Worm (Caenorhabditis elegans): ENCODE data around the gene F44G4.3.

The F44G4.3 gene

ce11 chrII:9019704-9020103 is 22.2 kb upstream of the F44G4.3 start, which contains the start of gene dep-1:
TSS of gene dep-1 (minus strand) at chrII:9019798.
- TF ChIP-seq dpff-1 (tag; optimal IDR thresholded peaks at IDR 0.05) (no peak), tlf-1 (GFP tag; optimal IDR thresholded peaks at IDR 0.05) (no peak), nfya-1 (tag; optimal IDR thresholded peaks at IDR 0.05; ENCODE audit: borderline replicate concordance, insufficient read depth) (no peak), K12H6.12 (tag; optimal IDR thresholded peaks at IDR 0.05) (no peak), ztf-3 (GFP tag; optimal IDR thresholded peaks at IDR 0.05) (no peak), T07F8.4 (tag; optimal IDR thresholded peaks at IDR 0.05) (no peak), F37B4.10 (GFP tag; IDR thresholded peaks at IDR 0.05) (no peak)

ce11 chrII:9017628-9018027 is 20.2 kb upstream of the F44G4.3 start:
- TF ChIP-seq attf-3 (GFP tag; conservative IDR thresholded peaks at IDR 0.05) (no peak), efl-1 (GFP tag; optimal IDR thresholded peaks at IDR 0.05) (no peak), B0261.1 (tag; optimal IDR thresholded peaks at IDR 0.05) (no peak), Y67H2A.10 (GFP tag; conservative IDR thresholded peaks at IDR 0.05) (no peak), atf-7 (tag; optimal IDR thresholded peaks at IDR 0.05) (no peak)

DNA sequence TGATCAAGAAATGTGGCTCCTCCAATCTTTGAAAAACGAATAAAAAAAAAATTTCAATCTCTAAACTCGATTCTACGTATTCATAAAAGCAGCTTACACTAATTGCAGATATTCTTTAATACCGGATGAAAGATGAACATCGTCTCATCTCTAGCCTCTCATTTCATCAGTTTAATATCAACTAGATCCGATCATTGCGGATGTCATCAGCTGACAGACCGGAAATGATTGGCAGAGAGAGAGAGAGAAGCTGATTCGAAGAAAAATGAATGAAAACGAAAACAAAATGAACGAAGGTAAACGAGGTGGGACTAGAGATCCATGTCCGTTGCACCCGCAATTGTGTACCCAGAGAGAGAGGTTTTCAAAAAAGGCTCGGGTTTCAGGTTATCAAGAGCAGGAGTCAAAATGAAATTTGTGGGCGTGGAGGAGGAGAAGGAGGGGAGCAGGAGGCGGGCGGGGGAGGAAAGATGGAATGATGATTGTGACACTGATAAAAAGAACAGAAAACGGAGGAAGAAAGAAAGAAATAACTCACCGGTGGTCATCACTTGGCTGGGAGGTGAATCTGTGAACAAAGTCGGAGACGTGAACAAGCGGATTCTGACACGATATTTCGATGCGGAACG is 17.5 kb upstream of the F44G4.3 start:
- no peak for TF ChIP-seq him-1 (tag; optimal IDR thresholded peaks at IDR 0.05)
- 0 out of 2 replicates have a peak, but pooled peaks have one; percentile 9 for TF ChIP-seq dox-1 (GFP tag; IDR thresholded peaks at IDR 0.05)
- no peak for TF ChIP-seq C17E4.6 (GFP tag; IDR thresholded peaks at IDR 0.05)
- TF ChIP-seq attf-5 (GFP tag; optimal IDR thresholded peaks at IDR 0.05), result no peak
- TF ChIP-seq unc-62 (GFP tag; optimal IDR thresholded peaks at IDR 0.05), result no peak

- TF ChIP-seq Y53G8AR.9 (GFP tag; conservative IDR thresholded peaks at IDR 0.05), result no peak
- no peak for TF ChIP-seq unc-130 (GFP tag; optimal IDR thresholded peaks at IDR 0.05)
- TF ChIP-seq hrde-1 (tag; optimal IDR thresholded peaks at IDR 0.05; ENCODE audit: borderline replicate concordance), result no peak
- TF ChIP-seq tlf-1 (GFP tag; optimal IDR thresholded peaks at IDR 0.05), result no peak
- no peak for TF ChIP-seq nhr-90 (tag; optimal IDR thresholded peaks at IDR 0.05)
- TF ChIP-seq sdz-38 (tag; optimal IDR thresholded peaks at IDR 0.05), result no peak
- TF ChIP-seq ztf-3 (GFP tag; optimal IDR thresholded peaks at IDR 0.05), result no peak
- TF ChIP-seq hmg-20 (GFP tag; IDR thresholded peaks at IDR 0.05), result no peak
- no peak for TF ChIP-seq snpc-1.3 (tag; optimal IDR thresholded peaks at IDR 0.05; ENCODE audit: insufficient read depth)
- no peak for TF ChIP-seq C17E4.6 (GFP tag; IDR thresholded peaks at IDR 0.05)
- TF ChIP-seq F22D6.2 (tag; optimal IDR thresholded peaks at IDR 0.05), result no peak
- no peak for TF ChIP-seq ztf-18 (tag; optimal IDR thresholded peaks at IDR 0.05)
- no peak for TF ChIP-seq ceh-100 (GFP tag; IDR thresholded peaks at IDR 0.05)
- TF ChIP-seq ztf-28 (GFP tag; IDR thresholded peaks at IDR 0.05), result no peak
- no peak for TF ChIP-seq nhr-120 (GFP tag; IDR thresholded peaks at IDR 0.05)
- no peak for TF ChIP-seq ceh-58 (GFP tag; IDR thresholded peaks at IDR 0.05)
- no peak for TF ChIP-seq snpc-4 (GFP tag; optimal IDR thresholded peaks at IDR 0.05)
- TF ChIP-seq snpc-4 (tag; optimal IDR thresholded peaks at IDR 0.05), result no peak
Measured at ce11 chrII:9014188-9014587, 16.7 kb upstream of the F44G4.3 start.

- TF ChIP-seq ztf-26 (tag; optimal IDR thresholded peaks at IDR 0.05) (no peak), B0019.2 (GFP tag; conservative IDR thresholded peaks at IDR 0.05) (no peak), zfh-2 (GFP tag; conservative IDR thresholded peaks at IDR 0.05) (peak; percentile 93), madf-10 (tag; optimal IDR thresholded peaks at IDR 0.05) (no peak), ztf-18 (tag; optimal IDR thresholded peaks at IDR 0.05) (no peak), rpc-1 (optimal IDR thresholded peaks at IDR 0.05) (no peak), rpc-1 (tag; optimal IDR thresholded peaks at IDR 0.05) (no peak), hlh-26 (GFP tag; conservative IDR thresholded peaks at IDR 0.05) (no peak), ztf-6 (GFP tag; IDR thresholded peaks at IDR 0.05) (0 out of 2 replicates have a peak, but pooled peaks have one; percentile 4), zim-3 (tag; optimal IDR thresholded peaks at IDR 0.05) (no peak), mcd-1 (GFP tag; IDR thresholded peaks at IDR 0.05) (0 out of 2 replicates have a peak, but pooled peaks have one; percentile 40), Y95B8A.8 (GFP tag; IDR thresholded peaks at IDR 0.05) (no peak), egrh-3 (GFP tag; IDR thresholded peaks at IDR 0.05) (peak; percentile 38; the same call in 1 of the 2 replicates), Y67H2A.10 (GFP tag; conservative IDR thresholded peaks at IDR 0.05) (no peak)
Measured at ce11 chrII:9013341-9013740, 15.9 kb upstream of the F44G4.3 start.
